Fruit fly (Drosophila melanogaster): ENCODE data around the gene Taf3.
A peak's percentile ranks its signal among the peaks of the same experiment; 100 is the strongest.

DNA sequence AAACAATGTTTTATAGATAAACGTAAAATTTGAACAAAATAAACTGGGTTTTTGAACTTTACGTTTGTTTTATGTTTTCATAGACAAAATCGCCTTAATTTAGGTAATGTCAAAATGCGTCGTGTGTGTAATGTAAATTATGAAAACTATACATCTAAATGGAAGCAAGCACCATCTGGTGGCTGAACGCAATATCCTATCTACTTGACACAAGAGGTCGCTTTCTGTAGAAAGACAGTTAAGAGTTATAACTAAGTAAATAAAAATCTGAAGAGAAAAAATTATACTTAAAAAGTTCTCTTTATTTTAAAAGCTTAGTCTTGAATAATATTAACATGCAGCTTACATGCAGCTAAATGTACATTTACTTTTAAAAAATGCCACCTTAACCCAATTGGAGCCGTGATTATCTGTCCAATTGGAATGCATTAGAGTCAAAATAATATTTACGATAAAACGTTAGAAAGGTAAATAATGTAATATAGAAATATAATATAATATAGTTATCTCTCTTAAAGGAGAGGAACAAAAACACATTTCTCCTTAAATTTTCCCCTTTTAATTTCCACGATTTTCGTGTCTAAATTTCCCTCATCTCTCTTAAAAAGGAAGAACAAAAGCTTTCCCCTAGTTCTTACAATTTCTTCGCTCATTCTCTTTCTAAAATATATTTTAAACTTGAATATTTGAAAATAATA lies 41.8 kb downstream of the Taf3 start:
- TF ChIP-seq CG8478 (optimal IDR thresholded peaks at IDR 0.05) (no peak), CTCF (optimal IDR thresholded peaks at IDR 0.05) (peak; percentile 92 to 98)

Measured in S2 (cell line).